Worm (Caenorhabditis elegans) whole organism, late embryonic: Measurements from ENCODE around the gene dop-1.
A peak's percentile ranks its signal among the peaks of the same experiment; 100 is the strongest.

Experiments
- C08G9.2 ChIP-seq: sonication (generic microtip); optimal IDR thresholded peaks from 2 replicates; lab custom pipeline; 2016; ENCODE audit warnings: mild to moderate bottlenecking, missing genetic modification characterization, moderate library complexity, missing compliant biosample characterization
- T23F11.4 ChIP-seq: fragments of 200-800 bp; sonication (Bioruptor generic); optimal IDR thresholded peaks from 2 replicates; lab custom pipeline; 2018; ENCODE audit warnings: mild to moderate bottlenecking, missing genetic modification characterization, missing compliant biosample characterization
- ama-1 ChIP-seq: fragments of 150-350 bp; optimal IDR thresholded peaks from 2 replicates; lab custom pipeline; 2014
- ceh-19 ChIP-seq: fragments of 200-800 bp; sonication (Bioruptor generic); optimal IDR thresholded peaks from 2 replicates; lab custom pipeline; 2018; ENCODE audit warnings: mild to moderate bottlenecking, missing genetic modification characterization, missing compliant biosample characterization
- lin-11 ChIP-seq: fragments of 200-800 bp; sonication (Bioruptor generic); optimal IDR thresholded peaks from 2 replicates; lab custom pipeline; 2018; ENCODE audit warnings: mild to moderate bottlenecking, missing genetic modification characterization, missing compliant biosample characterization
- pqm-1 ChIP-seq: sonication (generic microtip); optimal IDR thresholded peaks from 2 replicates; lab custom pipeline; 2016; ENCODE audit warnings: missing genetic modification characterization, missing compliant biosample characterization
- ttx-3 ChIP-seq: sonication (generic microtip); optimal IDR thresholded peaks from 2 replicates; lab custom pipeline; 2016; ENCODE audit warnings: missing genetic modification reagents, missing genetic modification characterization, missing compliant biosample characterization
- unc-3 ChIP-seq, 2 experiments: fragments of 200-800 bp in 1 of 2; sonication (Bioruptor generic) in 1 of 2; sonication (generic microtip) in 1 of 2; conservative IDR thresholded peaks in 1 of 2; optimal IDR thresholded peaks in 1 of 2; 2 replicates each; pipeline versions ENCODE4 v1.3.6 to Lab custom; 2016 to 2022; ENCODE audit warnings: missing compliant biosample characterization in 2 of 2, missing genetic modification characterization in 2 of 2, missing genetic modification reagents in 1 of 2
- unc-55 ChIP-seq: sonication (generic microtip); optimal IDR thresholded peaks from 2 replicates; lab custom pipeline; 2017; ENCODE audit warnings: missing biosample characterization, missing genetic modification reagents, missing genetic modification characterization

DNA sequence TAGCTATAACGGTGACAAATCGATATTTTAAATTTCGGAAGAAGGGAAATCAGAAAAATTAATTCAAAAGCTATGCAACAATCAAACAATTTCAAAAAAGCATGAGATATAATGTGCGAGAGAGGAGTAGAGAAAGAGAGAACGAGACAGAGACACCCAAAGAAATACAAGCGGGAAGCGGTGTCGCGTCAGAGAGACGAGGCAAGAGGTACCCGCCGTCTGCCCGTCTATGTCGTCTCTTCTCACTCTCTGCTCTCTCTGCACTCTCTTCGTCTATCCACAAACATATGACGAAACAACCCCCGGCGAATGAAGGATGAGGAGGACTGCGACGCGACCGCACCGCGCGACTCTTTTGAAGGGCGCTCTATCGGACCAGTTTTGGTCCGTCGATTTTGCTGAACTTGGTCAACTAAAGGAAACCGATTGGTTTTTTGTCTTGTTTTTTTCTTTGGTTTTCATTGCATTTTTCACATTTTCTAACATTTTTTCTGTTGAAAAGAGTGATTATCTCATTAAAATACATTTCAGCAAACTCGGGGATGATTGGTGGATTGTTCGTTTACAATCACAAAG is 29.7 kb downstream of the dop-1 start, which contains the start of gene dpy-23:
- no peak for TF ChIP-seq ama-1
- peak; percentile 90 for TF ChIP-seq unc-55 (GFP tag; lab: Kevin White, UChicago)
- peak; percentile 32 for TF ChIP-seq pqm-1 (tag; lab: Kevin White, UChicago)
- no peak for TF ChIP-seq ceh-19
- TF ChIP-seq ttx-3: no peak
- TF ChIP-seq C08G9.2 (tag; lab: Kevin White, UChicago): no peak
- TF ChIP-seq lin-11: no peak
- TF ChIP-seq unc-3 (GFP tag; conservative IDR thresholded peaks at IDR 0.05; lab: Robert Waterston, UW): no peak
- peak; percentile 7 for TF ChIP-seq unc-3 (tag; optimal IDR thresholded peaks at IDR 0.05; lab: Kevin White, UChicago)
- TF ChIP-seq T23F11.4 (GFP tag; lab: Kevin White, UChicago): no peak
